Fruit fly (Drosophila melanogaster): ENCODE results near the gene Dh44.

DNA sequence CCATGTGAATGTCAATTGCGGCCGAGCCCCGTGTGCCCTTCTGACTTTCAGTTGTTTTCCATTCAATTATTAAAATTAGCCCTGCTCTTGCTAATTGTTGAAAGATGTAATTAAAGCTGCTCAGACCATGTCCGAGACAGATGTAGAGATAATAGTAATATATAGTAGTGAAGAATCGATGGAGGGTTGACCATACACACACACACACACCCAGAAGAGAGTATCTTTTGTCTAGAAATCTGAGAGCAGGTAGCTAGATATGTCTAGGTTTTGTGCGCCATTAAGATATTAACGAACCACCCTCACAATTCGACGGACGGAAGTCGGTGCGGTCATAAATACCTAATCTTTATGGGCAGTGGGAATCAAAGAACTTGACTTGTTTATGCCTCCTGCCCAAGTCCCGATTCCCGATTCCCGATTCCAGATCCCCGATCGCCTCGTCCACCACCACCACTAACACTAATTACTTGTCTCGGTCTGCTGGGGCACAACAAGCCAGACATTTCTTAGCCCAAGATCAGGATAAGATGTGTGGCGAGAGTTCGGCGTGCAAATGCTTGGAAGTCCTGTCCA, 33.4 kb upstream of the Dh44 start:
- no peak for TF ChIP-seq rgr (GFP tag; optimal IDR thresholded peaks at IDR 0.05)
- no peak for TF ChIP-seq psq (GFP tag; optimal IDR thresholded peaks at IDR 0.05)
- no peak for TF ChIP-seq Hr78 (GFP tag; optimal IDR thresholded peaks at IDR 0.05)
- no peak for TF ChIP-seq Jra (GFP tag; optimal IDR thresholded peaks at IDR 0.05)
- no peak for TF ChIP-seq sage (GFP tag; optimal IDR thresholded peaks at IDR 0.05)
- TF ChIP-seq Hr83 (GFP tag; optimal IDR thresholded peaks at IDR 0.05; ENCODE audit: poor library complexity, severe bottlenecking), result no peak
- TF ChIP-seq Vsx2 (GFP tag; optimal IDR thresholded peaks at IDR 0.05; ENCODE audit: partially characterized antibody), result no peak
- TF ChIP-seq Dif (GFP tag; optimal IDR thresholded peaks at IDR 0.05; ENCODE audit: partially characterized antibody), result no peak
- TF ChIP-seq tai (GFP tag; optimal IDR thresholded peaks at IDR 0.05), result no peak

All from whole organism, wandering third instar larva.